Fruit fly (Drosophila melanogaster): ENCODE results near the gene CG11970.

- TF ChIP-seq CTCF (optimal IDR thresholded peaks at IDR 0.05) (no peak), CG8478 (optimal IDR thresholded peaks at IDR 0.05) (no peak)
These were observed 17.9 kb upstream of the CG11970 start for dm6 chr3R:8966598-8966997.
